Worm (Caenorhabditis elegans): ENCODE measurements around the gene F07A11.1.
A peak's percentile ranks its signal among the peaks of the same experiment; 100 is the strongest.

Gene F07A11.1

ce11 chrII:11629957-11630356, 38.0 kb upstream of the F07A11.1 start:
- TF ChIP-seq egl-5 (tag; optimal IDR thresholded peaks at IDR 0.05) (peak; percentile 15), ama-1 (optimal IDR thresholded peaks at IDR 0.05) (peak; percentile 11), ceh-16 (tag; optimal IDR thresholded peaks at IDR 0.05) (no peak)

DNA sequence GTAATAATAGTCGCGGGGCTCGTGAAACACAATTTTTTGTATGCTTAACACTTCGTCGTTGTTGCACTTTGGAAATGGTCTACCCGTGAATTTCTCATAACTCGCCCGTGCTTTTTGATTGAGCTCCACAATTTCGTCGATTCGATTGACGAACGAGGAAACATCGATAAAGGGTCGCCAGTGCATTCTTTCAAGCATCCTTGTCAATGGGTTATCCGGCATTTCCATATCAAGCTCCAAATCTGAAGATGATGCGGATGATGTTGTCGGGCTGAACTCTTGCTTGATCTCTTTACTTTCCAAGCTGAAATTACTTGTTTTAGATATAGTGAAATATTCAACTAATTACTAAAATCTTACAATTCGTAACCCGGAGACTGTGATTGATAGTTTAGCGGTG, 36.0 kb upstream of the F07A11.1 start:
- TF ChIP-seq elt-1 (tag; optimal IDR thresholded peaks at IDR 0.05) (no peak), daf-12 (tag; optimal IDR thresholded peaks at IDR 0.05) (no peak), R02D3.7 (tag; optimal IDR thresholded peaks at IDR 0.05) (no peak), lin-39 (tag; optimal IDR thresholded peaks at IDR 0.05) (no peak), ceh-82 (tag; optimal IDR thresholded peaks at IDR 0.05) (no peak), ceh-28 (tag; optimal IDR thresholded peaks at IDR 0.05) (no peak), ztf-4 (tag; optimal IDR thresholded peaks at IDR 0.05) (no peak), nhr-12 (tag; optimal IDR thresholded peaks at IDR 0.05) (no peak)

DNA sequence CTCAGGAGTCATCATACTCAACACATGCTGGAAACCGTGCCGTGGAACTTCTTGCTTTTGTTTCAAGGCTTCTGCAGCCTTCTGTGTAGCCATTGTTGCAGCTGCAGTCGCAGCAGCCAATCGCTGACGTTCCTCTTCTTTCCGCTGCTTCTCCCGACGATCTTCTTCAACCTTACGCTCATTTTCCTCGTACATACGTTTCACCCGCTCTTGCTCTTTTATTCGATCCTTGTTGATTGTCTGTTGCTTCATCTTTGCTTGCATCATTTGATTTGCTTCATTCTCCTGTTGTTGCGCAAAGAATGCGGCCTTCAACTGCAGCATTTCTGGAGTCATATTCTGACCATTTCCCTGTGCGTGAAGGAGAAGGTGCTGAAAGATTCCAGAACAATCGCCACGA, 30.7 kb upstream of the F07A11.1 start:
- no peak for TF ChIP-seq fkh-10 (GFP tag; optimal IDR thresholded peaks at IDR 0.05)
- TF ChIP-seq nhr-77 (tag; optimal IDR thresholded peaks at IDR 0.05): no peak
- TF ChIP-seq sea-2 (GFP tag; optimal IDR thresholded peaks at IDR 0.05): no peak
- TF ChIP-seq nhr-12 (tag; optimal IDR thresholded peaks at IDR 0.05): no peak
- TF ChIP-seq zag-1 (tag; optimal IDR thresholded peaks at IDR 0.05): no peak
- TF ChIP-seq nhr-237 (tag; optimal IDR thresholded peaks at IDR 0.05): no peak
- no peak for TF ChIP-seq jun-1 (tag; optimal IDR thresholded peaks at IDR 0.05)
- no peak for TF ChIP-seq nhr-43 (tag; optimal IDR thresholded peaks at IDR 0.05; ENCODE audit: poor library complexity, severe bottlenecking)
- no peak for TF ChIP-seq tbx-2 (tag; optimal IDR thresholded peaks at IDR 0.05)
- no peak for TF ChIP-seq nhr-11 (tag; optimal IDR thresholded peaks at IDR 0.05)

ce11 chrII:11621576-11621975, 29.7 kb upstream of the F07A11.1 start:
- TF ChIP-seq elt-1 (tag; optimal IDR thresholded peaks at IDR 0.05) (no peak), mml-1 (tag; optimal IDR thresholded peaks at IDR 0.05) (no peak), ceh-82 (tag; optimal IDR thresholded peaks at IDR 0.05) (peak; percentile 3), lin-39 (tag; optimal IDR thresholded peaks at IDR 0.05) (peak; percentile 48), nhr-77 (tag; optimal IDR thresholded peaks at IDR 0.05) (no peak), ztf-4 (tag; optimal IDR thresholded peaks at IDR 0.05) (no peak), unc-39 (tag; optimal IDR thresholded peaks at IDR 0.05) (no peak), nhr-25 (tag; optimal IDR thresholded peaks at IDR 0.05) (no peak), fkh-10 (GFP tag; optimal IDR thresholded peaks at IDR 0.05) (no peak), hmg-11 (tag; optimal IDR thresholded peaks at IDR 0.05) (peak; percentile 51), ztf-11 (tag; optimal IDR thresholded peaks at IDR 0.05) (no peak), sea-2 (GFP tag; optimal IDR thresholded peaks at IDR 0.05) (no peak), egl-5 (tag; optimal IDR thresholded peaks at IDR 0.05) (no peak), nfya-1 (tag; optimal IDR thresholded peaks at IDR 0.05; ENCODE audit: insufficient read depth) (peak; percentile 57)

- no peak for TF ChIP-seq ZK546.5 (tag; optimal IDR thresholded peaks at IDR 0.05)
- TF ChIP-seq elt-1 (tag; optimal IDR thresholded peaks at IDR 0.05): no peak
- TF ChIP-seq nhr-25 (tag; optimal IDR thresholded peaks at IDR 0.05): peak; percentile 61
- TF ChIP-seq pha-4 (tag; optimal IDR thresholded peaks at IDR 0.05): peak; percentile 80
These were observed 28.8 kb upstream of the F07A11.1 start for ce11 chrII:11620630-11621246.

- TF ChIP-seq nhr-23 (tag; optimal IDR thresholded peaks at IDR 0.05) (peak; percentile 83), nhr-25 (tag; optimal IDR thresholded peaks at IDR 0.05) (peak; percentile 81), hmg-11 (tag; optimal IDR thresholded peaks at IDR 0.05) (peak; percentile 87), pqm-1 (tag; optimal IDR thresholded peaks at IDR 0.05) (peak; percentile 47), nfya-1 (tag; optimal IDR thresholded peaks at IDR 0.05; ENCODE audit: insufficient read depth) (peak; percentile 95), egl-5 (tag; optimal IDR thresholded peaks at IDR 0.05) (peak; percentile 51), nhr-12 (tag; optimal IDR thresholded peaks at IDR 0.05) (no peak), nhr-11 (tag; optimal IDR thresholded peaks at IDR 0.05) (peak; percentile 18), lin-39 (tag; optimal IDR thresholded peaks at IDR 0.05) (peak; percentile 4), ceh-16 (tag; optimal IDR thresholded peaks at IDR 0.05) (no peak), nhr-67 (tag; optimal IDR thresholded peaks at IDR 0.05) (no peak), sea-2 (GFP tag; optimal IDR thresholded peaks at IDR 0.05) (no peak), elt-1 (tag; optimal IDR thresholded peaks at IDR 0.05) (no peak), elt-2 (tag; optimal IDR thresholded peaks at IDR 0.05) (peak; percentile 81), mml-1 (tag; optimal IDR thresholded peaks at IDR 0.05) (no peak), unc-62 (GFP tag; optimal IDR thresholded peaks at IDR 0.05) (peak; percentile 68), ztf-4 (tag; optimal IDR thresholded peaks at IDR 0.05) (peak; percentile 5), eor-1 (tag; optimal IDR thresholded peaks at IDR 0.05) (no peak), elt-3 (tag; optimal IDR thresholded peaks at IDR 0.05) (peak in 1 of 3 experiments; percentile 42), pha-4 (tag; optimal IDR thresholded peaks at IDR 0.05) (peak; percentile 85), zag-1 (tag; optimal IDR thresholded peaks at IDR 0.05) (peak; percentile 54), R02D3.7 (tag; optimal IDR thresholded peaks at IDR 0.05) (peak; percentile 41), nhr-77 (tag; optimal IDR thresholded peaks at IDR 0.05) (peak; percentile 5), jun-1 (tag; optimal IDR thresholded peaks at IDR 0.05) (peak; percentile 75), ceh-28 (tag; optimal IDR thresholded peaks at IDR 0.05) (peak; percentile 78), nhr-76 (tag; optimal IDR thresholded peaks at IDR 0.05) (no peak), ama-1 (optimal IDR thresholded peaks at IDR 0.05) (no peak), skn-1 (tag; optimal IDR thresholded peaks at IDR 0.05) (peak; percentile 15), egl-27 (tag; optimal IDR thresholded peaks at IDR 0.05) (peak; percentile 69)
These were observed 28.0 kb upstream of the F07A11.1 start for ce11 chrII:11619895-11620439.

Measured in whole organism, L3 larva.